Worm (Caenorhabditis elegans) whole organism, mixed stage, embryonic: ENCODE data around the gene T27E9.2.

Source experiments
- blmp-1 ChIP-seq: fragments of 150-350 bp; optimal IDR thresholded peaks from 2 replicates; lab custom pipeline; 2014; ENCODE audit warnings: missing biosample characterization, missing genetic modification characterization
- ceh-39 ChIP-seq: fragments of 150-350 bp; optimal IDR thresholded peaks from 2 replicates; lab custom pipeline; 2014; ENCODE audit warnings: missing biosample characterization, missing genetic modification characterization
- ceh-43 ChIP-seq: fragments of 200-800 bp; sonication (Bioruptor generic); optimal IDR thresholded peaks from 2 replicates; lab custom pipeline; 2018; ENCODE audit warnings: mild to moderate bottlenecking, missing genetic modification characterization, moderate library complexity, missing compliant biosample characterization
- flh-1 ChIP-seq: fragments of 200-800 bp; sonication (Bioruptor generic); optimal IDR thresholded peaks from 2 replicates; lab custom pipeline; 2018; ENCODE audit warnings: mild to moderate bottlenecking, missing genetic modification characterization, moderate library complexity, missing compliant biosample characterization
- lin-32 ChIP-seq: fragments of 200-800 bp; sonication (Bioruptor generic); optimal IDR thresholded peaks from 2 replicates; lab custom pipeline; 2018; ENCODE audit warnings: mild to moderate bottlenecking, missing genetic modification characterization, missing compliant biosample characterization
- lsy-2 ChIP-seq: fragments of 150-350 bp; optimal IDR thresholded peaks from 2 replicates; lab custom pipeline; 2014; ENCODE audit warnings: missing biosample characterization, missing genetic modification characterization
- mab-5 ChIP-seq: fragments of 150-350 bp; optimal IDR thresholded peaks from 2 replicates; lab custom pipeline; 2014; ENCODE audit warnings: missing biosample characterization, missing genetic modification characterization
- nhr-12 ChIP-seq: fragments of 150-350 bp; optimal IDR thresholded peaks from 2 replicates; lab custom pipeline; 2014; ENCODE audit warnings: missing biosample characterization, missing genetic modification characterization
- nhr-28 ChIP-seq: fragments of 150-350 bp; optimal IDR thresholded peaks from 2 replicates; lab custom pipeline; 2014; ENCODE audit warnings: missing biosample characterization, missing genetic modification characterization
- nhr-76 ChIP-seq: sonication (generic microtip); optimal IDR thresholded peaks from 2 replicates; lab custom pipeline; 2017; ENCODE audit warnings: missing biosample characterization, missing genetic modification characterization
- pha-4 ChIP-seq: fragments of 150-350 bp; optimal IDR thresholded peaks from 2 replicates; lab custom pipeline; 2018; ENCODE audit warnings: missing biosample characterization, missing genetic modification reagents, missing genetic modification characterization
- unc-39 ChIP-seq: fragments of 150-350 bp; optimal IDR thresholded peaks from 2 replicates; lab custom pipeline; 2014; ENCODE audit warnings: missing biosample characterization, missing genetic modification characterization
- unc-62 ChIP-seq: fragments of 150-350 bp; optimal IDR thresholded peaks from 2 replicates; lab custom pipeline; 2014; ENCODE audit warnings: missing biosample characterization, missing genetic modification reagents, missing genetic modification characterization
- zip-8 ChIP-seq: fragments of 150-350 bp; optimal IDR thresholded peaks from 2 replicates; lab custom pipeline; 2014; ENCODE audit warnings: missing biosample characterization, missing genetic modification characterization

DNA sequence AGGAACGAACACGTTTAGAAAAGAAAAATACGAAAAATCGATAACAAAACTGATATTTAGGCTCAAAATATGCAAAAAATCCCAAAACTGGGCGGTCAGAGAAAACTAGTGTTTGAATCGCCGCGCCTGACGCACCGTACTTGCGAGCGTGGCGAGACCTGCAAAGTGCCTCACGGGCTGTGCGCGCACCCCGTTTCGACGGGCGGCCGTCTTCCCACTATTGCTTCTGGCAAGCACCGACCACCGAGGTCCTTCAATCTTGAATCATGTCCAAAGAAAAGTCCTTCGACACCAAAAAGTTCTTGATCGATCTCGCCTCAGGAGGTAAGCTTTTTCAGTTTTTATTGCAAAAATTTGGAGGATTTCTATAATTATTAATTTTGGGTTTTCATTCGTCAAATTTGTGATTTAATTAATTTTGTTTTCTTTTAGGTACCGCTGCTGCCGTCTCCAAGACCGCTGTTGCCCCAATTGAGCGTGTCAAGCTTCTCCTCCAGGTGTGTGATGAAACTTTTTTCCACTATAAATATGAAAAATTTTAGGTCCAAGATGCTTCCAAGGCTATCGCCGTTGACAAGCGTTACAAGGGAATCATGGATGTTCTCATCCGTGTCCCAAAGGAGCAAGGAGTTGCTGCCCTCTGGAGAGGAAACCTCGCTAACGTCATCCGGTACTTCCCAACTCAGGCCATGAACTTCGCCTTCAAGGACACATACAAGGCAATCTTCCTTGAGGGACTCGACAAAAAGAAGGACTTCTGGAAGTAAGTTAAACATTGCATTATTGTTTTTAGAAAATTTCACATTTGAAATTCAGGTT is 790 bp upstream of the T27E9.2 start, which contains the start of gene ant-1.1:
- TF ChIP-seq unc-39 (tag; lab: Kevin White, UChicago): no peak
- TF ChIP-seq blmp-1 (tag; lab: Kevin White, UChicago): no peak
- no peak for TF ChIP-seq unc-62
- TF ChIP-seq flh-1 (GFP tag; lab: Kevin White, UChicago): no peak
- no peak for TF ChIP-seq nhr-76
- TF ChIP-seq nhr-28: no peak
- TF ChIP-seq pha-4 (tag; lab: Kevin White, UChicago): peak; percentile 91
- TF ChIP-seq zip-8 (tag; lab: Kevin White, UChicago): no peak
- TF ChIP-seq ceh-39: peak; percentile 54
- no peak for TF ChIP-seq nhr-12
- no peak for TF ChIP-seq mab-5 (tag; lab: Kevin White, UChicago)
- TF ChIP-seq lsy-2: peak; percentile 99
- TF ChIP-seq ceh-43 (GFP tag; lab: Kevin White, UChicago): peak; percentile 37
- TF ChIP-seq lin-32 (GFP tag; lab: Kevin White, UChicago): peak; percentile 16
